Fruit fly (Drosophila melanogaster): ENCODE measurements around the gene Cpr78Cb.

The Cpr78Cb gene

DNA sequence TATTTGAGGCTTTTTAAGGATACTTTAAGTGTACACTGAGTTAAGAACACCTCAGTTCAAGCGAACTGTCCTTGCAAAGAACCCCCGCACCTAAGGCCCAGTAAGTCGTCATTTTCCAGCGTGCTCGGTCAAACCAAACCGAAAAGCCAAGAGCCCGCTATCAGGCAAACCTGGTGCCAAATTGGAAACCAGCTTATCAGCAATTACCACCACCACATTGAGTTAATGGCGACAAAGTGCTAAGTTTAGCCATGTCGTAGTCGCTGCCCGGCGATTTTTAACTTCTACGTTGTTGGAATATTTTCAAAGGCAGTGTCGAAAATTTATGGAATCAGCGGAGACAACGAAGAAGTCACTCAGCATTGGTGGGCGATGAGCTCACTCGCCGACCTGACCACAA is 11.6 kb upstream of the Cpr78Cb start:
- TF ChIP-seq Rel (GFP tag; optimal IDR thresholded peaks at IDR 0.05): no peak
- peak; percentile 22 for TF ChIP-seq Rel (tag; optimal IDR thresholded peaks at IDR 0.05)
- TF ChIP-seq woc (GFP tag; optimal IDR thresholded peaks at IDR 0.05): no peak

- TF ChIP-seq Rel (GFP tag; optimal IDR thresholded peaks at IDR 0.05) (no peak), Rel (tag; optimal IDR thresholded peaks at IDR 0.05) (peak; percentile 33), sage (GFP tag; optimal IDR thresholded peaks at IDR 0.05) (no peak), jim (GFP tag; optimal IDR thresholded peaks at IDR 0.05) (no peak)
Observed at dm6 chr3L:21283795-21284194, 10.5 kb upstream of the Cpr78Cb start.

dm6 chr3L:21284720-21285638 is 9.3 kb upstream of the Cpr78Cb start:
- TF ChIP-seq HLH106 (tag; optimal IDR thresholded peaks at IDR 0.05) (no peak), Rel (GFP tag; optimal IDR thresholded peaks at IDR 0.05) (no peak), Rel (tag; optimal IDR thresholded peaks at IDR 0.05) (peak; percentile 72), ey (GFP tag; optimal IDR thresholded peaks at IDR 0.05) (no peak), h (GFP tag; optimal IDR thresholded peaks at IDR 0.05) (no peak), Hnf4 (GFP tag; optimal IDR thresholded peaks at IDR 0.05) (no peak)

dm6 chr3L:21285639-21286338 is 8.5 kb upstream of the Cpr78Cb start, which contains the start of the genes CG12974 and pzg:
Gene CG12974 (minus strand): TSS chr3L:21285962.
Gene pzg (plus strand): TSS chr3L:21286099.
- TF ChIP-seq Jra (GFP tag; optimal IDR thresholded peaks at IDR 0.05) (peak; percentile 19), Dfd (GFP tag; optimal IDR thresholded peaks at IDR 0.05) (no peak), h (GFP tag; optimal IDR thresholded peaks at IDR 0.05) (peak; percentile 66), foxo (GFP tag; optimal IDR thresholded peaks at IDR 0.05) (peak in 1 of 2 experiments; percentile 59), psq (GFP tag; optimal IDR thresholded peaks at IDR 0.05) (no peak), OdsH (GFP tag; optimal IDR thresholded peaks at IDR 0.05) (peak; percentile 30), Mio (GFP tag; optimal IDR thresholded peaks at IDR 0.05) (peak; percentile 20), dl (GFP tag; optimal IDR thresholded peaks at IDR 0.05; ENCODE audit: insufficient read depth in 1 of 2, partially characterized antibody in 2 of 2) (peak; percentile 76 to 82), lola (GFP tag; optimal IDR thresholded peaks at IDR 0.05) (no peak), woc (GFP tag; optimal IDR thresholded peaks at IDR 0.05) (peak; percentile 70), Vsx2 (GFP tag; optimal IDR thresholded peaks at IDR 0.05; ENCODE audit: partially characterized antibody) (peak; percentile 99), fru (GFP tag; optimal IDR thresholded peaks at IDR 0.05) (peak; percentile 69), jim (GFP tag; optimal IDR thresholded peaks at IDR 0.05) (no peak), Dif (GFP tag; optimal IDR thresholded peaks at IDR 0.05; ENCODE audit: partially characterized antibody) (peak; percentile 99), Abd-B (GFP tag; optimal IDR thresholded peaks at IDR 0.05) (no peak), CrebA (GFP tag; optimal IDR thresholded peaks at IDR 0.05; ENCODE audit: borderline replicate concordance) (no peak), CG32264 (GFP tag; optimal IDR thresholded peaks at IDR 0.05) (no peak), Myc (optimal IDR thresholded peaks at IDR 0.05) (peak; percentile 46), Hnf4 (GFP tag; optimal IDR thresholded peaks at IDR 0.05) (peak; percentile 56), br (GFP tag; optimal IDR thresholded peaks at IDR 0.05) (peak; percentile 48), dsf (GFP tag; optimal IDR thresholded peaks at IDR 0.05; ENCODE audit: borderline replicate concordance) (no peak), sv (GFP tag; optimal IDR thresholded peaks at IDR 0.05) (peak; percentile 51), CG9705 (GFP tag; optimal IDR thresholded peaks at IDR 0.05) (peak; percentile 82), dmrt93B (GFP tag; optimal IDR thresholded peaks at IDR 0.05) (peak; percentile 74), N (GFP tag; optimal IDR thresholded peaks at IDR 0.05) (no peak), sage (GFP tag; optimal IDR thresholded peaks at IDR 0.05) (no peak), pan (optimal IDR thresholded peaks at IDR 0.05) (no peak), HLH106 (tag; optimal IDR thresholded peaks at IDR 0.05) (peak; percentile 73), Hr83 (GFP tag; optimal IDR thresholded peaks at IDR 0.05; ENCODE audit: poor library complexity, severe bottlenecking) (peak; percentile 34), rgr (GFP tag; optimal IDR thresholded peaks at IDR 0.05) (peak; percentile 69), ey (GFP tag; optimal IDR thresholded peaks at IDR 0.05) (peak; percentile 51), Sp1 (GFP tag; optimal IDR thresholded peaks at IDR 0.05) (peak; percentile 57)

Data from whole organism, wandering third instar larva.